Worm (Caenorhabditis elegans): ENCODE data around the gene clec-117.

clec-117 gene

DNA sequence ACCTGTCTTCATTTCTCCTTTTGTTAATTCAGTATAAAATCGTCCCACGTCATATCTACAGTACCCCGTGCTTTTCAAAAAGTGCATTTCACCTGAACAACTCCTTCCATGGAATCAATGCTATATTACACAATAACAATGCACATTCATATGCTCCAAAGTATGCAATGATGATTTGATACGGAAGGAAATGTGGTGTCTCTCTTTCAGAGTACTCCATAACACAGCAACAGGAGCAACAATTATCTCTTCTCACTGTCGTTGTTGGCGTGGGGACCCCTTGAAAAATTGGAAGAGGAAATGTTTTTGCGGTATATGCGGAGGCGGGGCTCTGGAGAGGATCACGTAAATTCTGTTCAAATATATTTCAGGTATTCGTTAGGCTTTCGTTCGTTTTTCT, 39.3 kb downstream of the clec-117 start, which contains the start of gene cat-2:
cat-2 (plus strand) TSS at position 301 of the 400 bp plus-strand sequence.
- no peak for TF ChIP-seq dsc-1 (tag; optimal IDR thresholded peaks at IDR 0.05)
- TF ChIP-seq pag-3 (tag; optimal IDR thresholded peaks at IDR 0.05; ENCODE audit: borderline replicate concordance, insufficient read depth) = no peak
- TF ChIP-seq lin-15B (tag; optimal IDR thresholded peaks at IDR 0.05) = no peak
- TF ChIP-seq lsy-2 (tag; optimal IDR thresholded peaks at IDR 0.05) = no peak

DNA sequence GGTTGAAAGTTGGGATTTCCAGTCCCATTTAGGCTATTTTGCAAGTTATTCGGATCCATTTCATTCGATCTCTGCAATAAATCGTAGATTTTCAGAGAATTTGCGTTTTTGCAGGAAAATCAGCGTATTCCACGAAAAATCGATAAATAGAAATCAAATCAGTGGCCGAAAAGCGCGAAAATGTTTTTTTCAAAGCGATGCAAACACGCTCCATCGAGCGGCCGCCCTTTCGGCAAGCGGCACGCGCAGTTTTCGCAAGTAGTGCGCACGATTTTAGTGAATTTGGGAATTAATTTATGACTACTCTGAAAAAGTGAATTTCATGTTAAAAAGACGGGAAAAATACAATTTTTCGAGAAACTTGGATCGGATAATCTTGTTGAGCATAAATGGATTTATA, 41.7 kb downstream of the clec-117 start:
- TF ChIP-seq dsc-1 (tag; optimal IDR thresholded peaks at IDR 0.05) (peak; percentile 96), nhr-20 (tag; optimal IDR thresholded peaks at IDR 0.05) (peak; percentile 97), snpc-4 (tag; optimal IDR thresholded peaks at IDR 0.05) (peak; percentile 92), hlh-4 (tag; optimal IDR thresholded peaks at IDR 0.05) (no peak), nhr-11 (tag; optimal IDR thresholded peaks at IDR 0.05) (peak; percentile 85), ceh-8 (GFP tag; optimal IDR thresholded peaks at IDR 0.05) (peak; percentile 94), nhr-84 (tag; optimal IDR thresholded peaks at IDR 0.05) (no peak), irx-1 (tag; optimal IDR thresholded peaks at IDR 0.05) (peak; percentile 94), C04F5.9 (tag; optimal IDR thresholded peaks at IDR 0.05) (peak; percentile 88), ceh-82 (tag; optimal IDR thresholded peaks at IDR 0.05) (peak; percentile 95 to 98 (median 96)), lsy-2 (tag; optimal IDR thresholded peaks at IDR 0.05) (peak; percentile 95 to 96), nhr-76 (tag; optimal IDR thresholded peaks at IDR 0.05) (peak; percentile 58), ama-1 (optimal IDR thresholded peaks at IDR 0.05) (no peak), egl-13 (tag; optimal IDR thresholded peaks at IDR 0.05) (peak; percentile 86), hpl-2 (GFP tag; optimal IDR thresholded peaks at IDR 0.05) (peak; percentile 93), nhr-237 (tag; optimal IDR thresholded peaks at IDR 0.05) (peak; percentile 86), skn-1 (tag; optimal IDR thresholded peaks at IDR 0.05) (peak; percentile 93), elt-3 (tag; optimal IDR thresholded peaks at IDR 0.05) (peak in 5 of 6 experiments; percentile 39 to 94 (median 62)), nhr-77 (tag; optimal IDR thresholded peaks at IDR 0.05) (peak; percentile 93), lin-39 (tag; optimal IDR thresholded peaks at IDR 0.05) (peak; percentile 93), unc-30 (tag; optimal IDR thresholded peaks at IDR 0.05) (no peak), mep-1 (tag; optimal IDR thresholded peaks at IDR 0.05) (peak; percentile 97), isw-1 (GFP tag; IDR thresholded peaks at IDR 0.05) (peak; percentile 96), nhr-28 (tag; optimal IDR thresholded peaks at IDR 0.05) (no peak), efl-3 (GFP tag; optimal IDR thresholded peaks at IDR 0.05) (peak; percentile 79), ets-5 (GFP tag; IDR thresholded peaks at IDR 0.05) (no peak), snu-23 (GFP tag; optimal IDR thresholded peaks at IDR 0.05) (peak; percentile 99), grh-1 (GFP tag; IDR thresholded peaks at IDR 0.05) (peak; percentile 92), efl-1 (optimal IDR thresholded peaks at IDR 0.05) (peak; percentile 95 to 97), efl-1 (GFP tag; optimal IDR thresholded peaks at IDR 0.05 in 1 of 2) (peak; percentile 88 to 99), sup-37 (GFP tag; optimal IDR thresholded peaks at IDR 0.05) (peak; percentile 86), nhr-19 (GFP tag; conservative IDR thresholded peaks at IDR 0.05) (peak; percentile 96), fkh-8 (tag; optimal IDR thresholded peaks at IDR 0.05) (peak; percentile 95), ces-1 (GFP tag; optimal IDR thresholded peaks at IDR 0.05) (peak; percentile 93), pqm-1 (tag; optimal IDR thresholded peaks at IDR 0.05) (peak; percentile 94), egl-27 (tag; optimal IDR thresholded peaks at IDR 0.05) (peak; percentile 60 to 69), ceh-90 (tag; optimal IDR thresholded peaks at IDR 0.05) (peak; percentile 74), unc-86 (tag; optimal IDR thresholded peaks at IDR 0.05) (peak; percentile 97), tbx-2 (tag; optimal IDR thresholded peaks at IDR 0.05) (peak; percentile 97), fkh-4 (tag; optimal IDR thresholded peaks at IDR 0.05; ENCODE audit: borderline replicate concordance) (peak; percentile 84), nhr-12 (tag; optimal IDR thresholded peaks at IDR 0.05) (no peak), fos-1 (tag; optimal IDR thresholded peaks at IDR 0.05) (peak; percentile 92), F16B12.6 (tag; optimal IDR thresholded peaks at IDR 0.05) (peak; percentile 74), C34B4.2 (tag; optimal IDR thresholded peaks at IDR 0.05) (peak; percentile 64), sptf-1 (tag; optimal IDR thresholded peaks at IDR 0.05) (no peak), aly-2 (tag; optimal IDR thresholded peaks at IDR 0.05) (peak; percentile 69), ztf-4 (tag; optimal IDR thresholded peaks at IDR 0.05) (peak; percentile 95), nhr-47 (tag; optimal IDR thresholded peaks at IDR 0.05) (peak; percentile 98), lin-15B (tag; optimal IDR thresholded peaks at IDR 0.05) (peak; percentile 99), jun-1 (tag; optimal IDR thresholded peaks at IDR 0.05) (peak; percentile 90), Y116A8C.19 (tag; optimal IDR thresholded peaks at IDR 0.05; ENCODE audit: borderline replicate concordance) (no peak)

Measured in whole organism, L1 larva.